Fruit fly (Drosophila melanogaster): ENCODE data around the gene CG3625.

CG3625 gene

DNA sequence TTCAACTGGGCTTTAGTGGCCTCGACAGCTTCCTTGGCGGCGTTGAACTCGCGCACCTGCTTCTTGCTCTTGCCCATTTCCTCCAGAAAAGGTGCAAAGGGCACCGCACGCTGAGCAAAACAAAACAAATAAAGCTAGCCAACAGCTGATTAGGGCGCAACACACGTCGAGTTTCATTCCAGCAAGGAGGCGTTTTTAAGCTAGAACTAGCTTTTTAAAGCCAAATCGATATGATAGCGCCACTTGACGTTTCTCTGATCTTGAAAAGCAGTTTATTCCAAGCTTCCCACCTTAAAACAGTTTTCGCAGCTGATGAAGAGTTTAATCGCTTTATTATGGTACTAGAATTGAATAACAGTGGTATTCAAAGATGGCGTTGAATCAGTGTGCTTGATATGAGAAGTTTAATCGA, 8.5 kb downstream of the CG3625 start, which contains the start of gene CG11601:
CG11601 (minus strand) TSS at position 199 of the 412 bp plus-strand sequence.
- TF ChIP-seq HLH106 (tag; optimal IDR thresholded peaks at IDR 0.05) (peak; percentile 36), lola (GFP tag; optimal IDR thresholded peaks at IDR 0.05) (no peak), Sp1 (GFP tag; optimal IDR thresholded peaks at IDR 0.05) (peak; percentile 45), sv (GFP tag; optimal IDR thresholded peaks at IDR 0.05) (peak; percentile 25), Hr83 (GFP tag; optimal IDR thresholded peaks at IDR 0.05; ENCODE audit: poor library complexity, severe bottlenecking) (peak; percentile 37), psq (GFP tag; optimal IDR thresholded peaks at IDR 0.05) (peak; percentile 78), Rel (GFP tag; optimal IDR thresholded peaks at IDR 0.05) (no peak), Rel (tag; optimal IDR thresholded peaks at IDR 0.05) (peak; percentile 17), foxo (GFP tag; optimal IDR thresholded peaks at IDR 0.05) (peak in 1 of 2 experiments; percentile 15), N (GFP tag; optimal IDR thresholded peaks at IDR 0.05) (no peak), Vsx2 (GFP tag; optimal IDR thresholded peaks at IDR 0.05; ENCODE audit: partially characterized antibody) (peak; percentile 99), Myc (optimal IDR thresholded peaks at IDR 0.05) (peak; percentile 86), ey (GFP tag; optimal IDR thresholded peaks at IDR 0.05) (peak; percentile 14), Dfd (GFP tag; optimal IDR thresholded peaks at IDR 0.05) (no peak), br (GFP tag; optimal IDR thresholded peaks at IDR 0.05) (no peak), dl (GFP tag; optimal IDR thresholded peaks at IDR 0.05; ENCODE audit: insufficient read depth in 1 of 2, partially characterized antibody in 2 of 2) (peak; percentile 65 to 92), Abd-B (GFP tag; optimal IDR thresholded peaks at IDR 0.05) (no peak), Jra (GFP tag; optimal IDR thresholded peaks at IDR 0.05) (no peak), Hnf4 (GFP tag; optimal IDR thresholded peaks at IDR 0.05) (peak; percentile 60), Dif (GFP tag; optimal IDR thresholded peaks at IDR 0.05; ENCODE audit: partially characterized antibody) (peak; percentile 97), OdsH (GFP tag; optimal IDR thresholded peaks at IDR 0.05) (peak; percentile 8), fru (GFP tag; optimal IDR thresholded peaks at IDR 0.05) (no peak)

DNA sequence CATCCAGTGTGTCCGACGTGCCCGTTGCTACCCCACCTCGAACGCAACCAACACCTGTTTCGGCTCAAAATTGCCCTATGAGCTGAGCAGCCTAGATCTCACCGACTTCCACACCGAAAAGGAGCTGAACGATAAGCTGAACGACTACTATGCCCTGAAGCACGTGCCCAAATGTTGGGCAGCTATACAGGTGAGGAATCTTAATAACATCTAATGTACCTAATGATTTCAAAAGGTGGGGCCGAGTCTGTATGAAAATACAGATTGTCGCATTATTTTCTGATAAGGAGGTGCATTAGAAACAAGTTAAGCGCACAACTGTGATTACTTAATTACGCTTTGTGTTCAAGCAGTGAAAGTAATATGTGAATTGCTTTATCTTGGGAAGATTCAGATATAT, 13.5 kb downstream of the CG3625 start, which contains the start of gene CG17078:
CG17078 (minus strand) TSS at position 101 of the 400 bp plus-strand sequence.
- TF ChIP-seq dsf (GFP tag; optimal IDR thresholded peaks at IDR 0.05; ENCODE audit: borderline replicate concordance) (no peak), dmrt93B (GFP tag; optimal IDR thresholded peaks at IDR 0.05) (no peak), Sp1 (GFP tag; optimal IDR thresholded peaks at IDR 0.05) (no peak), usp (GFP tag; optimal IDR thresholded peaks at IDR 0.05) (no peak), foxo (GFP tag; optimal IDR thresholded peaks at IDR 0.05) (no peak), sage (GFP tag; optimal IDR thresholded peaks at IDR 0.05) (no peak), brk (GFP tag; optimal IDR thresholded peaks at IDR 0.05) (no peak), CrebA (GFP tag; optimal IDR thresholded peaks at IDR 0.05; ENCODE audit: borderline replicate concordance) (no peak), N (GFP tag; optimal IDR thresholded peaks at IDR 0.05) (no peak), HLH106 (tag; optimal IDR thresholded peaks at IDR 0.05) (no peak), CG32264 (GFP tag; optimal IDR thresholded peaks at IDR 0.05) (no peak), psq (GFP tag; optimal IDR thresholded peaks at IDR 0.05) (no peak), Hr78 (GFP tag; optimal IDR thresholded peaks at IDR 0.05) (no peak), woc (GFP tag; optimal IDR thresholded peaks at IDR 0.05) (no peak), fru (GFP tag; optimal IDR thresholded peaks at IDR 0.05) (no peak)

DNA sequence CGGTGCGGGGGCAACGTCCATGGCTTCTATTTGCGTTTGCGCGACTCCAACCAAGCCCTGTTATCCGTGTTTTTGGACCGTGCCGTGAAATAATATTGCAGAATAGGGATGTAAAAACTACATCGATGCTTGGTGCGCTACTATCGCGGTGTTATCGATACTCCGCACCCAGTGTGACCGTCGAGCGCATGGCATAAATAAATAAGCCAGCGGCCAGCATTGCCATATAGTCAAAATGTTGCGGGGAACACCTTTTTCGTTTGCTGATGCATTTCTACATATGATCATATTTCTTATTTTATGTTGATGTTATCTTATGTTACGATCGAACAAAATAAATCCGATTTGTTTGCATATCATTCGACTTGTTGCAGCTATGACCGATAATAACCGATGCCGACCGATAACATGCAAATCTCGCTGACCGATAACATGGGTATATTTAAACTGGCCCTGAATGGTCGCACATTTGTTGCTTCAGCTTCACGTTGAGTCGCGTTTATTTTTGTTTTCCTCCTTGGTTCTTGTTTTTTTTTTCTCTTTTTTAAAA, 14.4 kb downstream of the CG3625 start, which contains the start of gene smo:
smo (plus strand) TSS at position 461 of the 550 bp plus-strand sequence.
- TF ChIP-seq Hr83 (GFP tag; optimal IDR thresholded peaks at IDR 0.05; ENCODE audit: poor library complexity, severe bottlenecking) (peak; percentile 49), br (GFP tag; optimal IDR thresholded peaks at IDR 0.05) (no peak), Rel (GFP tag; optimal IDR thresholded peaks at IDR 0.05) (no peak), Rel (tag; optimal IDR thresholded peaks at IDR 0.05) (peak; percentile 87), Abd-B (GFP tag; optimal IDR thresholded peaks at IDR 0.05) (no peak), Mio (GFP tag; optimal IDR thresholded peaks at IDR 0.05) (no peak), Myc (optimal IDR thresholded peaks at IDR 0.05) (peak; percentile 46), usp (GFP tag; optimal IDR thresholded peaks at IDR 0.05) (no peak), Jra (GFP tag; optimal IDR thresholded peaks at IDR 0.05) (peak; percentile 5), ey (GFP tag; optimal IDR thresholded peaks at IDR 0.05) (peak; percentile 25), HLH106 (tag; optimal IDR thresholded peaks at IDR 0.05) (peak; percentile 7)

DNA sequence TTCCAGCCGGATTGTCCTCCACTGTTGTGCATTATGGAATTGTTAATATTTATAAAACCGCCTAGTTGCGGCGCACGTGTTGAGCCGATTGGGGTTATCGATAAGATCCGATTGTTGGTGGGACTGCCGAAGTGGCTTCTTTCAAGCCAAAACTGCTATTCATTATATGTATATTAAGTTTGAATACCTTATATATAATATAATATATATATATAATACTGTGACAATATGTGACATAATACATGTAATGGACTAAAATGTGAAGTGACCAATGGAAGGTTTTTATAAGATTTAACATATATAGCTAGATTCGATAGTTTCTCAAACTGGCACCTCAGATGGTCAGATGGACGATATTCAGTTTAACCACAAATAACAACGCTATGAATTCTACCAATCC, 18.0 kb downstream of the CG3625 start, which contains the start of the genes mbm and CG11555:
mbm (minus strand) TSS at position 113 of the 400 bp plus-strand sequence.
CG11555 (plus strand) TSS at position 234 of the 400 bp plus-strand sequence.
- peak; percentile 40 for TF ChIP-seq Sp1 (GFP tag; optimal IDR thresholded peaks at IDR 0.05)
- TF ChIP-seq Myc (optimal IDR thresholded peaks at IDR 0.05), result peak; percentile 94
- no peak for TF ChIP-seq Hr78 (GFP tag; optimal IDR thresholded peaks at IDR 0.05)
- TF ChIP-seq usp (GFP tag; optimal IDR thresholded peaks at IDR 0.05), result no peak
- TF ChIP-seq OdsH (GFP tag; optimal IDR thresholded peaks at IDR 0.05), result no peak
- peak; percentile 56 for TF ChIP-seq HLH106 (tag; optimal IDR thresholded peaks at IDR 0.05)
- TF ChIP-seq Rel (GFP tag; optimal IDR thresholded peaks at IDR 0.05), result no peak
- peak; percentile 6 for TF ChIP-seq Rel (tag; optimal IDR thresholded peaks at IDR 0.05)
- no peak for TF ChIP-seq ey (GFP tag; optimal IDR thresholded peaks at IDR 0.05)
- no peak for TF ChIP-seq jim (GFP tag; optimal IDR thresholded peaks at IDR 0.05)

Measured in whole organism, wandering third instar larva.